Worm (Caenorhabditis elegans): ENCODE measurements around the gene C45G9.12.
"Not testable (repeated sequence)": the region's sequence is repeated elsewhere in the genome, so short reads cannot be mapped to it uniquely, and the experiment has no call there.

- not testable (repeated sequence) for TF ChIP-seq elt-1, elt-2, daf-12, nhr-12, lin-15B, elt-3 (tag; optimal IDR thresholded peaks at IDR 0.05)
Observed at ce11 chrIII:5062406-5062805, 9.0 kb downstream of the C45G9.12 start, which contains the start of gene C45G9.4.

Measured in whole organism, L3 larva.